Fruit fly (Drosophila melanogaster) whole organism, embryonic: ENCODE data around the gene GAPcenA.

Experiments used
- Asciz ChIP-seq: fragments of 200-800 bp; sonication (Bioruptor generic); optimal IDR thresholded peaks from 2 replicates; lab custom pipeline; 2017; ENCODE audit warnings: missing biosample characterization, mild to moderate bottlenecking, missing genetic modification characterization, missing genetic modification reagents
- Atf-2 ChIP-seq: fragments of 200-800 bp; sonication (Bioruptor generic); optimal IDR thresholded peaks from 2 replicates; lab custom pipeline; 2016; ENCODE audit warnings: missing biosample characterization, missing genetic modification characterization
- CG10209 ChIP-seq: fragments of 200-800 bp; sonication (Bioruptor generic); optimal IDR thresholded peaks from 3 replicates; lab custom pipeline; 2017; ENCODE audit warnings: missing biosample characterization, mild to moderate bottlenecking, missing genetic modification characterization, missing genetic modification reagents
- CG10979 ChIP-seq: fragments of 200-800 bp; sonication (Bioruptor generic); optimal IDR thresholded peaks from 2 replicates; lab custom pipeline; 2018; ENCODE audit warnings: missing biosample characterization, mild to moderate bottlenecking, missing genetic modification characterization, moderate library complexity
- CG12071 ChIP-seq: fragments of 200-800 bp; sonication (Bioruptor generic); optimal IDR thresholded peaks from 3 replicates; lab custom pipeline; 2018; ENCODE audit warnings: missing biosample characterization, mild to moderate bottlenecking, missing genetic modification characterization
- CG12236 ChIP-seq: fragments of 200-800 bp; sonication (Bioruptor generic); optimal IDR thresholded peaks from 2 replicates; lab custom pipeline; 2016; ENCODE audit warnings: missing biosample characterization, missing genetic modification characterization
- CG15011 ChIP-seq: fragments of 200-800 bp; sonication (Bioruptor generic); optimal IDR thresholded peaks from 3 replicates; lab custom pipeline; 2018; ENCODE audit warnings: missing biosample characterization, mild to moderate bottlenecking, missing genetic modification characterization
- CG1603 ChIP-seq: fragments of 200-800 bp; sonication (Bioruptor generic); optimal IDR thresholded peaks from 2 replicates; lab custom pipeline; 2019; ENCODE audit warnings: missing biosample characterization, mild to moderate bottlenecking, missing genetic modification characterization, moderate library complexity
- CG1647 ChIP-seq: fragments of 200-800 bp; sonication (Bioruptor generic); optimal IDR thresholded peaks from 3 replicates; lab custom pipeline; 2016; ENCODE audit warnings: missing biosample characterization, missing genetic modification characterization
- CG31365 ChIP-seq: fragments of 200-800 bp; sonication (Bioruptor generic); optimal IDR thresholded peaks from 2 replicates; lab custom pipeline; 2018; ENCODE audit warnings: missing biosample characterization, mild to moderate bottlenecking, missing genetic modification characterization
- CG4854 ChIP-seq: fragments of 200-800 bp; sonication (Bioruptor generic); optimal IDR thresholded peaks from 2 replicates; lab custom pipeline; 2016; ENCODE audit warnings: missing biosample characterization, missing genetic modification characterization, inconsistent platforms
- CG5953 ChIP-seq: fragments of 200-800 bp; sonication (Bioruptor generic); IDR thresholded peaks from 2 replicates; pipeline ENCODE4 v1.3.6; 2022; ENCODE audit warnings: missing biosample characterization, missing genetic modification characterization
- CG7271 ChIP-seq: fragments of 200-800 bp; sonication (Bioruptor generic); optimal IDR thresholded peaks from 2 replicates; lab custom pipeline; 2018; ENCODE audit warnings: missing biosample characterization, mild to moderate bottlenecking, missing genetic modification characterization, moderate library complexity
- CG7357 ChIP-seq: fragments of 200-800 bp; sonication (Bioruptor generic); IDR thresholded peaks from 3 replicates; pipeline ENCODE4 v1.3.6; 2022; ENCODE audit warnings: missing biosample characterization, missing genetic modification characterization
- CG7963 ChIP-seq: fragments of 200-800 bp; sonication (Bioruptor generic); IDR thresholded peaks from 3 replicates; pipeline ENCODE4 v1.3.6; 2022; ENCODE audit warnings: missing biosample characterization, missing genetic modification characterization; ENCODE audit not compliant: partially characterized antibody
- CG8359 ChIP-seq: fragments of 200-800 bp; sonication (Bioruptor generic); optimal IDR thresholded peaks from 2 replicates; lab custom pipeline; 2017; ENCODE audit warnings: missing biosample characterization, mild to moderate bottlenecking, missing genetic modification characterization, borderline replicate concordance
- CG9932 ChIP-seq: fragments of 200-800 bp; sonication (Bioruptor generic); IDR thresholded peaks from 2 replicates; pipeline ENCODE4 v1.3.6; 2022; ENCODE audit warnings: missing biosample characterization, missing genetic modification characterization
- CkIIα-i1 ChIP-seq: fragments of 200-800 bp; sonication (Bioruptor generic); IDR thresholded peaks from 2 replicates; pipeline ENCODE4 v1.3.6; 2022; ENCODE audit warnings: missing biosample characterization, missing genetic modification characterization
- D19B ChIP-seq: fragments of 200-800 bp; sonication (Bioruptor generic); optimal IDR thresholded peaks from 2 replicates; lab custom pipeline; 2017; ENCODE audit warnings: missing biosample characterization, mild to moderate bottlenecking, missing genetic modification characterization
- Dad ChIP-seq: fragments of 200-800 bp; sonication (Bioruptor generic); optimal IDR thresholded peaks from 3 replicates; lab custom pipeline; 2016; ENCODE audit warnings: missing biosample characterization, missing genetic modification characterization
- Dek ChIP-seq: fragments of 200-800 bp; sonication (Bioruptor generic); optimal IDR thresholded peaks from 3 replicates; lab custom pipeline; 2019; ENCODE audit warnings: missing biosample characterization, mild to moderate bottlenecking, missing genetic modification characterization, moderate library complexity
- Eip74EF ChIP-seq, 2 experiments: fragments of 200-800 bp in 1 of 2; fragments of >200 bp in 1 of 2; sonication (Bioruptor generic) in 1 of 2; optimal IDR thresholded peaks; 2 replicates each; lab custom pipeline; 2017 to 2019; ENCODE audit warnings: missing biosample characterization in 2 of 2, missing genetic modification characterization in 2 of 2, mild to moderate bottlenecking in 1 of 2, moderate library complexity in 1 of 2
- Elba2 ChIP-seq: fragments of 200-800 bp; sonication (Bioruptor generic); optimal IDR thresholded peaks from 3 replicates; lab custom pipeline; 2016; ENCODE audit warnings: missing biosample characterization, missing genetic modification characterization
- GATAe ChIP-seq: fragments of 200-800 bp; sonication (Bioruptor generic); conservative IDR thresholded peaks from 2 replicates; pipeline ENCODE4 v1.3.6; 2022; ENCODE audit warnings: missing biosample characterization, missing genetic modification characterization
- HmgD ChIP-seq: fragments of 200-800 bp; sonication (Bioruptor generic); optimal IDR thresholded peaks from 3 replicates; lab custom pipeline; 2016; ENCODE audit warnings: missing biosample characterization, missing genetic modification characterization
- Hr39 ChIP-seq: fragments of >200 bp; optimal IDR thresholded peaks from 2 replicates; lab custom pipeline; 2017
- Med ChIP-seq: fragments of 200-800 bp; sonication (Bioruptor generic); peaks from one replicate; lab custom pipeline; 2016; ENCODE audit warnings: missing biosample characterization, missing genetic modification characterization, mild to moderate bottlenecking, inconsistent platforms, moderate library complexity
- Meics ChIP-seq: fragments of 200-800 bp; sonication (Bioruptor generic); optimal IDR thresholded peaks from 2 replicates; lab custom pipeline; 2017; ENCODE audit warnings: missing biosample characterization, mild to moderate bottlenecking, missing genetic modification characterization
- Rx ChIP-seq: fragments of 200-800 bp; sonication (Bioruptor generic); IDR thresholded peaks from 2 replicates; pipeline ENCODE4 v1.3.6; 2022; ENCODE audit warnings: missing biosample characterization, missing genetic modification characterization
- Sox102F ChIP-seq: fragments of 200-800 bp; sonication (Bioruptor generic); optimal IDR thresholded peaks from 2 replicates; lab custom pipeline; 2018; ENCODE audit warnings: missing biosample characterization, mild to moderate bottlenecking, missing genetic modification characterization, moderate library complexity
- Xbp1 ChIP-seq: fragments of 200-800 bp; sonication (Bioruptor generic); optimal IDR thresholded peaks from 3 replicates; lab custom pipeline; 2016; ENCODE audit warnings: missing biosample characterization, mild to moderate bottlenecking, missing genetic modification characterization
- amos ChIP-seq: fragments of 200-800 bp; sonication (Bioruptor generic); IDR thresholded peaks from 2 replicates; pipeline ENCODE4 v1.3.6; 2022; ENCODE audit warnings: missing biosample characterization, missing genetic modification characterization; ENCODE audit not compliant: partially characterized antibody
- az2 ChIP-seq: fragments of 200-800 bp; sonication (Bioruptor generic); optimal IDR thresholded peaks from 3 replicates; lab custom pipeline; 2016; ENCODE audit warnings: missing biosample characterization, missing genetic modification characterization
- cg ChIP-seq: fragments of 200-800 bp; sonication (Bioruptor generic); optimal IDR thresholded peaks from 3 replicates; lab custom pipeline; 2019; ENCODE audit warnings: missing biosample characterization, mild to moderate bottlenecking, missing genetic modification characterization, moderate library complexity
- chinmo ChIP-seq: fragments of 200-800 bp; sonication (Bioruptor generic); IDR thresholded peaks from 4 replicates; pipeline ENCODE4 v1.3.6; 2022; ENCODE audit warnings: missing biosample characterization, missing genetic modification characterization; ENCODE audit not compliant: partially characterized antibody
- exex ChIP-seq: fragments of 200-800 bp; sonication (Bioruptor generic); optimal IDR thresholded peaks from 4 replicates; lab custom pipeline; 2018; ENCODE audit warnings: missing biosample characterization, mild to moderate bottlenecking, missing genetic modification characterization, moderate library complexity
- fd102C ChIP-seq: fragments of 200-800 bp; sonication (Bioruptor generic); optimal IDR thresholded peaks from 2 replicates; lab custom pipeline; 2018; ENCODE audit warnings: missing biosample characterization, mild to moderate bottlenecking, missing genetic modification characterization, moderate library complexity
- gcm2 ChIP-seq: fragments of 200-800 bp; sonication (Bioruptor generic); optimal IDR thresholded peaks from 2 replicates; lab custom pipeline; 2016; ENCODE audit warnings: missing biosample characterization, missing genetic modification characterization
- jing ChIP-seq: fragments of 200-800 bp; sonication (Bioruptor generic); optimal IDR thresholded peaks from 2 replicates; lab custom pipeline; 2018; ENCODE audit warnings: missing biosample characterization, mild to moderate bottlenecking, missing genetic modification characterization
- mam ChIP-seq: fragments of 200-800 bp; sonication (Bioruptor generic); optimal IDR thresholded peaks from 3 replicates; lab custom pipeline; 2016; ENCODE audit warnings: missing biosample characterization, missing genetic modification characterization
- oc ChIP-seq: fragments of 200-800 bp; sonication (Bioruptor generic); optimal IDR thresholded peaks from 2 replicates; lab custom pipeline; 2018; ENCODE audit warnings: missing biosample characterization, mild to moderate bottlenecking, missing genetic modification characterization, moderate library complexity
- odd ChIP-seq: fragments of 200-800 bp; sonication (Bioruptor generic); optimal IDR thresholded peaks from 2 replicates; lab custom pipeline; 2017; ENCODE audit warnings: missing biosample characterization, mild to moderate bottlenecking, missing genetic modification characterization
- sens-2 ChIP-seq: fragments of 200-800 bp; sonication (Bioruptor generic); IDR thresholded peaks from 2 replicates; pipeline ENCODE4 v1.3.6; 2022; ENCODE audit warnings: missing biosample characterization, missing genetic modification characterization
- so ChIP-seq: fragments of 200-800 bp; sonication (Bioruptor generic); IDR thresholded peaks from 3 replicates; pipeline ENCODE4 v1.3.6; 2022; ENCODE audit warnings: missing biosample characterization, missing genetic modification characterization
- sr ChIP-seq: fragments of 200-800 bp; sonication (Bioruptor generic); IDR thresholded peaks from 3 replicates; pipeline ENCODE4 v1.3.6; 2022; ENCODE audit warnings: missing biosample characterization, missing genetic modification characterization
- sug ChIP-seq: fragments of 200-800 bp; optimal IDR thresholded peaks from 2 replicates; lab custom pipeline; 2019; ENCODE audit warnings: missing biosample characterization, mild to moderate bottlenecking, missing genetic modification characterization, moderate library complexity
- trh ChIP-seq: fragments of 200-800 bp; sonication (Bioruptor generic); optimal IDR thresholded peaks from 2 replicates; lab custom pipeline; 2016; ENCODE audit warnings: missing biosample characterization, missing genetic modification characterization
- zfh2 ChIP-seq: fragments of 200-800 bp; sonication (Bioruptor generic); optimal IDR thresholded peaks from 2 replicates; lab custom pipeline; 2016; ENCODE audit warnings: missing biosample characterization, missing genetic modification characterization

The GAPcenA gene

DNA sequence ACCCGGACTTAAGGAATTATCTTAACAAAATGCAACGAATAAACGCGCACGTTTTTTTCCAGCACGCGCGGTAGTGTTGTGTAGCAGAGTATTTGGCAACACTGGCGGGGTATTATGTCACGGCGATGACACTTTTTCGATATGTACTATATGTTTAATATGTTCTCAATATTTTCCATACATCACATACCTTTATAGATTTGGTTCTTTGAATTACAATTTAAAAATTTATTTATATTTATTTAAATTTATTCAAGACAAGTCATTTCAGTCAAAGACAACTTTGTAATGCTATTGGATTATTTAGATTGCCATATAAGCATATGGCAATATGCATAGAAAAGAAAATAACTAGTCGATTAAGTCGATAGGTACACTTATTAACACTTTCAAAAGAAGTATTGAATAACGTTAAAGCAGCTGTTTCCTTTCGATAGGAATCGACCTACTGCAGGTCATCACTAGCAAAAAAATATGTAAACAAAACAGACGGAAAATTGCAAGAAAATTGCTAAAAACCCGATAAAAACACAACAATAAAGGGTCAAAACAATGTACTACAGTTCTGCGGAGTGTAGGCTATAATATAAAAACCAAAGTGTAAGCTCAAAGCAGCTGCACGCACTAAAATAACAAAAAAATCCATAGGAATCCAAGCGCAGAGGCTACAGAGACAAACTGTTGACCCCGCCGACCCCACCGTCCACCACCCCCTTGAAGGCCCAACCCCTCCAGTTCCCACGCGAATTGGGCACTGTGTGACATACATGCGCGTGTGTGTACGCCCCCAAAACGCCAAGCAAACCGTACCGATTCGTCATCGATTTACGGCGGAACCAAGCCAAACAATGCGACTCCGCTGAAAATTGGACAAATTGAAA lies at the start of gene GAPcenA, which contains the start of gene CG7182 (continued):
- TF ChIP-seq Dek (tag; lab: Kevin White, UChicago) = peak; percentile 76
- TF ChIP-seq sens-2 (GFP tag; lab: Robert Waterston, UW) = no peak
- TF ChIP-seq D19B = peak; percentile 33
- TF ChIP-seq az2 (GFP tag; lab: Kevin White, UChicago) = peak; percentile 51
- TF ChIP-seq Med (GFP tag; lab: Kevin White, UChicago) = peak; percentile 75
- TF ChIP-seq CG15011 (GFP tag; lab: Kevin White, UChicago) = peak; percentile 52
- TF ChIP-seq zfh2 (GFP tag; lab: Kevin White, UChicago) = peak; percentile 41
- peak; percentile 90 for TF ChIP-seq sug
- no peak for TF ChIP-seq CG1603 (tag; lab: Kevin White, UChicago)
- no peak for TF ChIP-seq CkIIα-i1 (GFP tag; lab: Robert Waterston, UW)
- no peak for TF ChIP-seq so
- no peak for TF ChIP-seq CG7357
- peak in 1 of 2 experiments; percentile 38 for TF ChIP-seq Eip74EF (GFP tag; optimal IDR thresholded peaks at IDR 0.05; lab: Kevin White, UChicago)
- no peak for TF ChIP-seq odd (GFP tag; lab: Kevin White, UChicago)
- TF ChIP-seq trh (GFP tag; lab: Kevin White, UChicago) = peak; percentile 20
- TF ChIP-seq fd102C (GFP tag; lab: Kevin White, UChicago) = no peak
- no peak for TF ChIP-seq Dad (GFP tag; lab: Kevin White, UChicago)
- no peak for TF ChIP-seq CG5953
- no peak for TF ChIP-seq CG12071 (GFP tag; lab: Kevin White, UChicago)
- peak; percentile 39 for TF ChIP-seq CG7271
- peak; percentile 47 for TF ChIP-seq Asciz
- peak; percentile 61 for TF ChIP-seq Sox102F (GFP tag; lab: Kevin White, UChicago)
- peak; percentile 56 for TF ChIP-seq CG10979 (tag; lab: Kevin White, UChicago)
- peak; percentile 60 for TF ChIP-seq Elba2 (GFP tag; lab: Kevin White, UChicago)
- TF ChIP-seq Hr39 (lab: Kevin White, UChicago) = no peak
- no peak for TF ChIP-seq HmgD (GFP tag; lab: Kevin White, UChicago)
- TF ChIP-seq CG1647 (GFP tag; lab: Kevin White, UChicago) = no peak
- peak; percentile 31 for TF ChIP-seq exex (tag; lab: Kevin White, UChicago)
- TF ChIP-seq CG8359 (GFP tag; lab: Kevin White, UChicago) = no peak
- TF ChIP-seq CG12236 (GFP tag; lab: Kevin White, UChicago) = no peak
- peak; percentile 73 for TF ChIP-seq mam (GFP tag; lab: Kevin White, UChicago)
- no peak for TF ChIP-seq CG31365 (tag; lab: Kevin White, UChicago)
- TF ChIP-seq Atf-2 (GFP tag; lab: Kevin White, UChicago) = no peak
- TF ChIP-seq CG9932 = peak; percentile 82
- peak; percentile 35; the same call in 1 of the 2 replicates for TF ChIP-seq amos (GFP tag; lab: Robert Waterston, UW)
- no peak for TF ChIP-seq GATAe (GFP tag; lab: Robert Waterston, UW)
- peak; percentile 76; the same call in 1 of the 4 replicates for TF ChIP-seq chinmo (GFP tag; lab: Robert Waterston, UW)
- TF ChIP-seq Rx (GFP tag; lab: Robert Waterston, UW) = 0 out of 2 replicates have a peak, but pooled peaks have one; percentile 14
- peak; percentile 31 for TF ChIP-seq cg (GFP tag; lab: Kevin White, UChicago)
- peak; percentile 69 for TF ChIP-seq CG10209
- TF ChIP-seq jing (GFP tag; lab: Kevin White, UChicago) = no peak
- peak; percentile 17; the same call in 1 of the 3 replicates for TF ChIP-seq sr
- TF ChIP-seq CG4854 (GFP tag; lab: Kevin White, UChicago) = no peak
- no peak for TF ChIP-seq gcm2
- TF ChIP-seq Xbp1 (GFP tag; lab: Kevin White, UChicago) = peak; percentile 70
- TF ChIP-seq Meics = peak; percentile 75
- peak; percentile 47; the same call in 1 of the 3 replicates for TF ChIP-seq CG7963 (GFP tag; lab: Robert Waterston, UW)
- no peak for TF ChIP-seq oc
